Worm (Caenorhabditis elegans) whole organism, L4 larva: ENCODE data around the gene taf-8.
A peak's percentile ranks its signal among the peaks of the same experiment; 100 is the strongest.

Experiments used
- F26F4.8 ChIP-seq: fragments of 200-800 bp; sonication (Bioruptor generic); conservative IDR thresholded peaks from 2 replicates; pipeline ENCODE4 v1.3.6; 2022; ENCODE audit warnings: missing genetic modification characterization, missing compliant biosample characterization
- T20F7.1 ChIP-seq: fragments of 200-800 bp; sonication (Bioruptor generic); optimal IDR thresholded peaks from 2 replicates; lab custom pipeline; 2018; ENCODE audit warnings: mild to moderate bottlenecking, missing genetic modification characterization, missing compliant biosample characterization
- T26A8.4 ChIP-seq: fragments of 200-800 bp; sonication (Bioruptor generic); IDR thresholded peaks from 2 replicates; pipeline ENCODE4 v1.3.6; 2022; ENCODE audit warnings: missing genetic modification characterization, missing compliant biosample characterization
- Y48G9A.11 ChIP-seq: fragments of 200-800 bp; sonication (Bioruptor generic); IDR thresholded peaks from 2 replicates; pipeline ENCODE4 v1.3.6; 2022; ENCODE audit warnings: missing genetic modification reagents, missing genetic modification characterization, missing compliant biosample characterization
- ZK337.2 ChIP-seq: fragments of 200-800 bp; sonication (Bioruptor generic); IDR thresholded peaks from 2 replicates; pipeline ENCODE4 v1.3.6; 2022; ENCODE audit warnings: missing genetic modification reagents, missing genetic modification characterization, missing compliant biosample characterization
- ceh-20 ChIP-seq: fragments of 200-800 bp; sonication (Bioruptor generic); IDR thresholded peaks from 2 replicates; pipeline ENCODE4 v1.3.6; 2022; ENCODE audit warnings: missing genetic modification reagents, missing genetic modification characterization, missing compliant biosample characterization
- ceh-62 ChIP-seq: sonication (generic microtip); optimal IDR thresholded peaks from 2 replicates; lab custom pipeline; 2017; ENCODE audit warnings: missing biosample characterization, missing genetic modification characterization
- daf-16 ChIP-seq, 3 experiments: sonication (generic microtip); optimal IDR thresholded peaks; 2 replicates each; lab custom pipeline; 2016 to 2017; ENCODE audit warnings: missing genetic modification characterization in 3 of 3, missing genetic modification reagents in 3 of 3, mild to moderate bottlenecking in 2 of 3, missing compliant biosample characterization in 2 of 3, missing biosample characterization in 1 of 3, moderate library complexity in 1 of 3
- dmd-6 ChIP-seq: fragments of 200-800 bp; sonication (Bioruptor generic); IDR thresholded peaks from 2 replicates; pipeline ENCODE4 v1.3.6; 2022; ENCODE audit warnings: missing genetic modification reagents, missing genetic modification characterization, missing compliant biosample characterization
- dmd-8 ChIP-seq: fragments of 200-800 bp; sonication (Bioruptor generic); IDR thresholded peaks from 2 replicates; pipeline ENCODE4 v1.3.6; 2022; ENCODE audit warnings: missing genetic modification characterization, missing compliant biosample characterization
- dpl-1 ChIP-seq: fragments of 150-350 bp; optimal IDR thresholded peaks from 2 replicates; lab custom pipeline; 2014; ENCODE audit warnings: missing biosample characterization, missing genetic modification reagents, missing genetic modification characterization
- dve-1 ChIP-seq: sonication (generic microtip); optimal IDR thresholded peaks from 2 replicates; lab custom pipeline; 2017; ENCODE audit warnings: antibody characterized with exemption, mild to moderate bottlenecking, missing genetic modification characterization, missing compliant biosample characterization; ENCODE audit not compliant: insufficient read depth
- egl-27 ChIP-seq: sonication (generic microtip); optimal IDR thresholded peaks from 3 replicates; lab custom pipeline; 2017; ENCODE audit warnings: missing biosample characterization, missing genetic modification reagents, missing genetic modification characterization
- fkh-10 ChIP-seq: fragments of 150-350 bp; optimal IDR thresholded peaks from 2 replicates; lab custom pipeline; 2014; ENCODE audit warnings: missing biosample characterization, missing genetic modification reagents, missing genetic modification characterization
- hlh-30 ChIP-seq: sonication (generic microtip); optimal IDR thresholded peaks from 2 replicates; lab custom pipeline; 2017; ENCODE audit warnings: antibody characterized with exemption, mild to moderate bottlenecking, missing genetic modification characterization, missing compliant biosample characterization; ENCODE audit not compliant: insufficient read depth
- lin-15B ChIP-seq: fragments of 150-350 bp; sonication (generic microtip); optimal IDR thresholded peaks from 3 replicates; lab custom pipeline; 2014; ENCODE audit warnings: missing biosample characterization, missing genetic modification characterization
- lsy-2 ChIP-seq, 2 experiments: fragments of 150-350 bp in 1 of 2; sonication (generic microtip) in 1 of 2; optimal IDR thresholded peaks; 2 replicates each; lab custom pipeline; 2014 to 2017; ENCODE audit warnings: missing biosample characterization in 2 of 2, missing genetic modification characterization in 2 of 2
- madf-5 ChIP-seq, 2 experiments: fragments of 200-800 bp; sonication (Bioruptor generic); IDR thresholded peaks; 2 replicates each; pipeline ENCODE4 v1.3.6; 2022; ENCODE audit warnings: missing compliant biosample characterization in 2 of 2, missing genetic modification characterization in 2 of 2
- mdl-1 ChIP-seq, 2 experiments: fragments of 150-350 bp in 1 of 2; sonication (generic microtip) in 1 of 2; optimal IDR thresholded peaks; 2 replicates each; lab custom pipeline; 2014 to 2017; ENCODE audit warnings: missing biosample characterization in 2 of 2, missing genetic modification characterization in 2 of 2
- mep-1 ChIP-seq: fragments of 150-350 bp; sonication (generic microtip); optimal IDR thresholded peaks from 3 replicates; lab custom pipeline; 2014; ENCODE audit warnings: missing biosample characterization, missing genetic modification characterization
- mes-2 ChIP-seq: sonication (generic microtip); optimal IDR thresholded peaks from 2 replicates; lab custom pipeline; 2016; ENCODE audit warnings: missing genotype, mild to moderate bottlenecking, missing genetic modification characterization, missing compliant biosample characterization; ENCODE audit not compliant: poor library complexity, severe bottlenecking
- mxl-3 ChIP-seq: fragments of 200-800 bp; sonication (Bioruptor generic); optimal IDR thresholded peaks from 2 replicates; lab custom pipeline; 2018; ENCODE audit warnings: mild to moderate bottlenecking, missing genetic modification characterization, missing compliant biosample characterization
- nhr-10 ChIP-seq: fragments of 150-350 bp; optimal IDR thresholded peaks from 2 replicates; lab custom pipeline; 2014; ENCODE audit warnings: missing biosample characterization, missing genetic modification characterization
- nhr-11 ChIP-seq: fragments of 150-350 bp; optimal IDR thresholded peaks from 2 replicates; lab custom pipeline; 2014; ENCODE audit warnings: missing biosample characterization, missing genetic modification characterization
- nhr-28 ChIP-seq: fragments of 150-350 bp; optimal IDR thresholded peaks from 2 replicates; lab custom pipeline; 2014; ENCODE audit warnings: missing biosample characterization, missing genetic modification characterization
- nhr-42 ChIP-seq: fragments of 200-800 bp; sonication (Bioruptor generic); IDR thresholded peaks from 2 replicates; pipeline ENCODE4 v1.3.6; 2022; ENCODE audit warnings: missing genetic modification characterization, missing compliant biosample characterization
- nhr-76 ChIP-seq: fragments of 150-350 bp; optimal IDR thresholded peaks from 2 replicates; lab custom pipeline; 2014; ENCODE audit warnings: missing biosample characterization, missing genetic modification characterization
- nhr-77 ChIP-seq: fragments of 150-350 bp; optimal IDR thresholded peaks from 2 replicates; lab custom pipeline; 2014; ENCODE audit warnings: missing biosample characterization, missing genetic modification characterization
- pha-4 ChIP-seq, 2 experiments: fragments of 150-350 bp in 1 of 2; fragments of 200-800 bp in 1 of 2; sonication (Bioruptor generic) in 1 of 2; IDR thresholded peaks in 1 of 2; optimal IDR thresholded peaks in 1 of 2; 2 replicates each; pipeline versions ENCODE4 v1.3.6 to Lab custom; 2014 to 2022; ENCODE audit warnings: missing genetic modification characterization in 2 of 2, missing genetic modification reagents in 2 of 2, missing biosample characterization in 1 of 2, missing compliant biosample characterization in 1 of 2
- sdz-12 ChIP-seq: fragments of 200-800 bp; sonication (Bioruptor generic); optimal IDR thresholded peaks from 2 replicates; lab custom pipeline; 2018; ENCODE audit warnings: mild to moderate bottlenecking, missing genetic modification characterization, missing compliant biosample characterization
- spr-3 ChIP-seq: fragments of 200-800 bp; sonication (Bioruptor generic); optimal IDR thresholded peaks from 2 replicates; lab custom pipeline; 2018; ENCODE audit warnings: mild to moderate bottlenecking, missing genetic modification characterization, missing compliant biosample characterization
- unc-39 ChIP-seq: sonication (generic microtip); optimal IDR thresholded peaks from 2 replicates; lab custom pipeline; 2017; ENCODE audit warnings: missing biosample characterization, missing genetic modification characterization
- unc-62 ChIP-seq, 3 experiments: fragments of 150-350 bp in 1 of 3; sonication (generic microtip); optimal IDR thresholded peaks in 2 of 3; peaks in 1 of 3; 1 replicate in 1 of 3; 2 replicates in 2 of 3; lab custom pipeline; 2014 to 2017; ENCODE audit warnings: missing biosample characterization in 3 of 3, missing genetic modification characterization in 3 of 3, missing genetic modification reagents in 3 of 3, missing genotype in 1 of 3
- zfp-3 ChIP-seq: fragments of 200-800 bp; sonication (Bioruptor generic); conservative IDR thresholded peaks from 2 replicates; pipeline ENCODE4 v1.3.6; 2022; ENCODE audit warnings: missing genetic modification reagents, missing genetic modification characterization, missing compliant biosample characterization
- ztf-11 ChIP-seq: fragments of 150-350 bp; optimal IDR thresholded peaks from 2 replicates; lab custom pipeline; 2014; ENCODE audit warnings: missing biosample characterization, missing genetic modification characterization

taf-8 gene

DNA sequence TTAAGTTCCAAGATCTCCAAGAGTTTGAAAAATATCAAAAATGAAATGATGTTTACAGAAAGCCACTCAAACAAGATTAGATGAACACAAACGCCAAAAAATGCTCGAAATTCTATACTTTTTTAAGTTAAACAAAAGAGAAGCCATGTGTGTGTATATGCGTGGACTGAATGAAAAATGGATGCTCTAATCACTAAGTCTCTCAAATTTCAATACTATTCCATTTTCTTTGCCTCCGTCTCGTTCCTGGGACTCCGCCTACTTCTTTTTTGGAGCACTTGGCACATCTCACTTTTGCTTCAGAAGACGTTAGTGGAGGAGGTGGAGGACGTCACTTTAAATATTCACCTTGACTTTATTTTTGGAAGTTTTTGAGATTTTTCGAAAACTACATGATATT lies 10.7 kb downstream of the taf-8 start (continued):
- TF ChIP-seq madf-5 (GFP tag; IDR thresholded peaks at IDR 0.05; lab: Robert Waterston, UW), result no peak
- TF ChIP-seq nhr-28 (tag; lab: Kevin White, UChicago), result no peak

- TF ChIP-seq F26F4.8 (GFP tag; lab: Robert Waterston, UW) (no peak), ztf-11 (tag; lab: Kevin White, UChicago) (no peak), nhr-10 (tag; lab: Kevin White, UChicago) (no peak), dve-1 (tag; lab: Kevin White, UChicago) (no peak), ceh-62 (no peak), sdz-12 (GFP tag; lab: Kevin White, UChicago) (no peak), unc-39 (tag; lab: Kevin White, UChicago) (no peak), spr-3 (no peak), lin-15B (no peak), ceh-20 (GFP tag; lab: Robert Waterston, UW) (no peak), unc-62 (GFP tag; optimal IDR thresholded peaks at IDR 0.05 in 1 of 2; lab: Kevin White, UChicago) (no peak), unc-62 (tag; optimal IDR thresholded peaks at IDR 0.05; lab: Kevin White, UChicago) (no peak), dmd-8 (no peak)
Observed at ce11 chrII:9680493-9680892, 11.4 kb downstream of the taf-8 start, which contains the start of gene ZK1320.13. ZK1320.13 (plus strand) TSS chrII:9680793.

DNA sequence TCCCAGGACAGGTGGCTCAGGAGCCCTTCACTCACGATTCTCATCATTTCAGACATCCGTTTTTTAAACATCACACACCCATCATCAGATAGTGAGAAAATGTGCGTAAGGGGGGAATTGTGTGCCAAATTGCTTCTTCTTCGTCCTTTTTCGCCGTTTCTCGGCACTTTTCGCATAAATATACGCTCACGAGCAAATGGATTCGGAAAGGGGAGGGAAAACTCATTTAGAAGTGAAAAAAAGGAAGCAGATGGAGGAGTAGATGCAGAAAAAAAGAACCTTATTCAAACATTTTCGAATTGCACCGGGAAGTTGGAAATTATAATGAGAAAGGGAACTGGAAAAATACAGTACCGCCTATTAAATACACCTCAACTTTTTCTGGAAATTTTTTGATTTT lies 12.9 kb downstream of the taf-8 start:
- no peak for TF ChIP-seq unc-62 (GFP tag; optimal IDR thresholded peaks at IDR 0.05 in 1 of 2; lab: Kevin White, UChicago)
- no peak for TF ChIP-seq unc-62 (tag; optimal IDR thresholded peaks at IDR 0.05; lab: Kevin White, UChicago)
- peak; percentile 18 for TF ChIP-seq fkh-10

DNA sequence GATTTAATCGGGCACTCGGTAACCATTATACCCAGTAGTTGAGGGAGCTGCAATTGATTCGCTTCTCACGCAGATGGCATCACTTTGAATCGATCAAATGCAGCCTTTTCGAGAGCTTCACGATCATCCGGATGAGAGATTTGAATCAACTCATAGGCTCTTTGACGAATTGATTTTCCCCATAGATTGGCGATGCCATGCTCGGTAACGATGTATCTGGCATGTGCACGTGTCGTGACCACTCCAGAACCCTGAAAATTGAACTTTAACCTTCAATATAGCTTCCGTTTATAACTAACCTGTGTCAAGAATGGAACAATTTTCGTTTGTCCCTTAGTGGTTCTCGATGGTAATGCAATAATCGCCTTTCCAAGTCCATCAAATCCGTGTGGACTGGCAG lies 15.1 kb downstream of the taf-8 start:
- TF ChIP-seq zfp-3 (GFP tag; lab: Robert Waterston, UW), result no peak
- TF ChIP-seq nhr-42 (GFP tag; lab: Robert Waterston, UW), result no peak
- peak in 1 of 2 experiments; percentile 52 for TF ChIP-seq unc-62 (GFP tag; optimal IDR thresholded peaks at IDR 0.05 in 1 of 2; lab: Kevin White, UChicago)
- TF ChIP-seq unc-62 (tag; optimal IDR thresholded peaks at IDR 0.05; lab: Kevin White, UChicago), result no peak
- 0 out of 2 replicates have a peak, but pooled peaks have one; percentile 24 for TF ChIP-seq T26A8.4 (GFP tag; lab: Robert Waterston, UW)
- TF ChIP-seq, all 104 proteins: peak for 2

ce11 chrII:9686663-9687193 lies 17.6 kb downstream of the taf-8 start, which contains the start of gene ZK1320.9:
ZK1320.9 (minus strand) TSS chrII:9686713.
- TF ChIP-seq dpl-1 (peak; percentile 23), dve-1 (tag; lab: Kevin White, UChicago) (peak; percentile 32), nhr-11 (tag; lab: Kevin White, UChicago) (peak; percentile 75), nhr-77 (tag; lab: Kevin White, UChicago) (peak; percentile 67), pha-4 (GFP tag; IDR thresholded peaks at IDR 0.05; lab: Robert Waterston, UW) (no peak), pha-4 (tag; optimal IDR thresholded peaks at IDR 0.05; lab: Kevin White, UChicago) (peak; percentile 24), lsy-2 (tag; optimal IDR thresholded peaks at IDR 0.05; lab: Kevin White, UChicago) (peak in 1 of 2 experiments; percentile 1), mdl-1 (tag; optimal IDR thresholded peaks at IDR 0.05; lab: Kevin White, UChicago) (peak in 1 of 2 experiments; percentile 41), unc-62 (GFP tag; optimal IDR thresholded peaks at IDR 0.05 in 1 of 2; lab: Kevin White, UChicago) (no peak), unc-62 (tag; optimal IDR thresholded peaks at IDR 0.05; lab: Kevin White, UChicago) (no peak), Y48G9A.11 (GFP tag; lab: Robert Waterston, UW) (peak; percentile 52; the same call in 1 of the 2 replicates), egl-27 (tag; lab: Kevin White, UChicago) (no peak), nhr-76 (tag; lab: Kevin White, UChicago) (peak; percentile 76), mxl-3 (GFP tag; lab: Kevin White, UChicago) (no peak), mes-2 (tag; lab: Kevin White, UChicago) (no peak), nhr-28 (tag; lab: Kevin White, UChicago) (peak; percentile 84), mep-1 (tag; lab: Kevin White, UChicago) (peak; percentile 46), hlh-30 (tag; lab: Kevin White, UChicago) (peak; percentile 48), nhr-10 (tag; lab: Kevin White, UChicago) (peak; percentile 9), ZK337.2 (GFP tag; lab: Robert Waterston, UW) (no peak), daf-16 (GFP tag; optimal IDR thresholded peaks at IDR 0.05; lab: Kevin White, UChicago) (no peak), daf-16 (tag; optimal IDR thresholded peaks at IDR 0.05; lab: Kevin White, UChicago) (peak; percentile 54), T20F7.1 (GFP tag; lab: Kevin White, UChicago) (peak; percentile 83), dmd-6 (peak; percentile 48; the same call in 1 of the 2 replicates)
